Worm (Caenorhabditis elegans) whole organism, L1 larva: ENCODE measurements around the gene F21D5.5.
A peak's percentile ranks its signal among the peaks of the same experiment; 100 is the strongest.

Experiments used
- Y116A8C.19 ChIP-seq: sonication (generic microtip); optimal IDR thresholded peaks from 2 replicates; lab custom pipeline; 2016; ENCODE audit warnings: missing compliant biosample characterization, missing genetic modification characterization, borderline replicate concordance
- ceh-63 ChIP-seq: fragments of 200-800 bp; sonication (Bioruptor generic); optimal IDR thresholded peaks from 2 replicates; lab custom pipeline; 2018; ENCODE audit warnings: mild to moderate bottlenecking, missing genetic modification characterization, missing compliant biosample characterization
- ceh-82 ChIP-seq, 3 experiments: fragments of 150-350 bp in 1 of 3; sonication (generic microtip) in 2 of 3; optimal IDR thresholded peaks; 2 replicates each; lab custom pipeline; 2014 to 2017; ENCODE audit warnings: missing biosample characterization in 3 of 3, missing genetic modification characterization in 3 of 3
- ceh-88 ChIP-seq: fragments of 200-800 bp; sonication (Bioruptor generic); IDR thresholded peaks from 2 replicates; pipeline ENCODE4 v1.3.6; 2022; ENCODE audit warnings: missing genetic modification characterization, missing compliant biosample characterization
- ceh-90 ChIP-seq: sonication (generic microtip); optimal IDR thresholded peaks from 2 replicates; lab custom pipeline; 2016; ENCODE audit warnings: missing genetic modification characterization, missing compliant biosample characterization
- ces-1 ChIP-seq: fragments of 150-350 bp; optimal IDR thresholded peaks from 2 replicates; lab custom pipeline; 2014; ENCODE audit warnings: missing biosample characterization, missing genetic modification reagents, missing genetic modification characterization
- dsc-1 ChIP-seq: sonication (generic microtip); optimal IDR thresholded peaks from 2 replicates; lab custom pipeline; 2016; ENCODE audit warnings: mild to moderate bottlenecking, missing genetic modification characterization, missing compliant biosample characterization
- egl-13 ChIP-seq: sonication (generic microtip); optimal IDR thresholded peaks from 2 replicates; lab custom pipeline; 2016; ENCODE audit warnings: missing genotype, missing genetic modification reagents, missing genetic modification characterization, missing compliant biosample characterization
- ets-5 ChIP-seq: fragments of 200-800 bp; sonication (Bioruptor generic); IDR thresholded peaks from 2 replicates; pipeline ENCODE4 v1.3.6; 2022; ENCODE audit warnings: missing genetic modification characterization, missing compliant biosample characterization
- fkh-10 ChIP-seq: sonication (generic microtip); optimal IDR thresholded peaks from 2 replicates; lab custom pipeline; 2017; ENCODE audit warnings: missing biosample characterization, missing genetic modification reagents, missing genetic modification characterization
- grh-1 ChIP-seq: fragments of 200-800 bp; sonication (Bioruptor generic); IDR thresholded peaks from 2 replicates; pipeline ENCODE4 v1.3.6; 2022; ENCODE audit warnings: missing genetic modification reagents, missing genetic modification characterization, missing compliant biosample characterization
- hlh-17 ChIP-seq: fragments of 200-800 bp; sonication (Bioruptor generic); optimal IDR thresholded peaks from 2 replicates; lab custom pipeline; 2018; ENCODE audit warnings: missing genetic modification characterization, mild to moderate bottlenecking, missing compliant biosample characterization, moderate library complexity, borderline replicate concordance
- hpl-2 ChIP-seq: fragments of 150-350 bp; optimal IDR thresholded peaks from 2 replicates; lab custom pipeline; 2014; ENCODE audit warnings: missing biosample characterization, missing genetic modification reagents, missing genetic modification characterization
- isw-1 ChIP-seq: fragments of 200-800 bp; sonication (Bioruptor generic); IDR thresholded peaks from 2 replicates; pipeline ENCODE4 v1.3.6; 2022; ENCODE audit warnings: missing genetic modification characterization, missing compliant biosample characterization
- jun-1 ChIP-seq: fragments of 150-350 bp; optimal IDR thresholded peaks from 2 replicates; lab custom pipeline; 2014; ENCODE audit warnings: missing biosample characterization, missing genetic modification reagents, missing genetic modification characterization
- lin-13 ChIP-seq: fragments of 150-350 bp; optimal IDR thresholded peaks from 2 replicates; lab custom pipeline; 2014; ENCODE audit warnings: missing biosample characterization, missing genetic modification reagents, missing genetic modification characterization
- lin-14 ChIP-seq: fragments of 200-800 bp; sonication (Bioruptor generic); optimal IDR thresholded peaks from 2 replicates; lab custom pipeline; 2018; ENCODE audit warnings: mild to moderate bottlenecking, missing genetic modification characterization, moderate library complexity, missing compliant biosample characterization
- lin-35 ChIP-seq, 2 experiments: fragments of 150-350 bp; optimal IDR thresholded peaks; 2 replicates each; lab custom pipeline; 2014; ENCODE audit warnings: missing biosample characterization in 2 of 2, missing genetic modification characterization in 2 of 2, missing genetic modification reagents in 2 of 2
- lir-3 ChIP-seq: sonication (generic microtip); optimal IDR thresholded peaks from 2 replicates; lab custom pipeline; 2016; ENCODE audit warnings: mild to moderate bottlenecking, missing genetic modification characterization, moderate library complexity, missing compliant biosample characterization; ENCODE audit not compliant: poor library complexity
- lsy-2 ChIP-seq, 2 experiments: fragments of 150-350 bp; optimal IDR thresholded peaks; 2 replicates each; lab custom pipeline; 2014; ENCODE audit warnings: missing biosample characterization in 2 of 2, missing genetic modification characterization in 2 of 2
- mab-9 ChIP-seq: fragments of 200-800 bp; sonication (Bioruptor generic); IDR thresholded peaks from 2 replicates; pipeline ENCODE4 v1.3.6; 2022; ENCODE audit warnings: missing genetic modification reagents, missing genetic modification characterization, missing compliant biosample characterization
- mef-2 ChIP-seq: fragments of 150-350 bp; optimal IDR thresholded peaks from 2 replicates; lab custom pipeline; 2014; ENCODE audit warnings: missing biosample characterization, missing genetic modification characterization
- nhr-11 ChIP-seq: fragments of 150-350 bp; optimal IDR thresholded peaks from 2 replicates; lab custom pipeline; 2014; ENCODE audit warnings: missing biosample characterization, missing genetic modification characterization
- nhr-19 ChIP-seq: fragments of 200-800 bp; sonication (Bioruptor generic); conservative IDR thresholded peaks from 2 replicates; pipeline ENCODE4 v1.3.6; 2022; ENCODE audit warnings: missing genetic modification characterization, missing compliant biosample characterization
- nhr-20 ChIP-seq: sonication (generic microtip); optimal IDR thresholded peaks from 2 replicates; lab custom pipeline; 2016; ENCODE audit warnings: mild to moderate bottlenecking, missing genetic modification characterization, missing compliant biosample characterization
- nhr-28 ChIP-seq: fragments of 150-350 bp; optimal IDR thresholded peaks from 2 replicates; lab custom pipeline; 2014; ENCODE audit warnings: missing biosample characterization, missing genetic modification characterization
- nhr-47 ChIP-seq: sonication (generic microtip); optimal IDR thresholded peaks from 2 replicates; lab custom pipeline; 2016; ENCODE audit warnings: mild to moderate bottlenecking, missing genetic modification characterization, moderate library complexity, missing compliant biosample characterization
- nhr-71 ChIP-seq: sonication (generic microtip); optimal IDR thresholded peaks from 2 replicates; lab custom pipeline; 2016; ENCODE audit warnings: mild to moderate bottlenecking, missing genetic modification characterization, moderate library complexity, missing compliant biosample characterization
- nhr-76 ChIP-seq: sonication (generic microtip); optimal IDR thresholded peaks from 2 replicates; lab custom pipeline; 2017; ENCODE audit warnings: missing biosample characterization, missing genetic modification characterization
- nhr-77 ChIP-seq: fragments of 150-350 bp; optimal IDR thresholded peaks from 2 replicates; lab custom pipeline; 2014; ENCODE audit warnings: missing biosample characterization, missing genetic modification characterization
- nhr-84 ChIP-seq: sonication (generic microtip); optimal IDR thresholded peaks from 2 replicates; lab custom pipeline; 2017; ENCODE audit warnings: missing biosample characterization, missing genetic modification characterization
- nhr-85 ChIP-seq: sonication (generic microtip); peaks from one replicate; lab custom pipeline; 2016; ENCODE audit warnings: missing genetic modification characterization, inconsistent platforms, missing compliant biosample characterization
- pag-3 ChIP-seq: sonication (generic microtip); optimal IDR thresholded peaks from 2 replicates; lab custom pipeline; 2017; ENCODE audit warnings: missing genetic modification characterization, mild to moderate bottlenecking, missing compliant biosample characterization, antibody characterized with exemption, borderline replicate concordance; ENCODE audit not compliant: insufficient read depth
- pax-3 ChIP-seq: fragments of 200-800 bp; sonication (Bioruptor generic); optimal IDR thresholded peaks from 2 replicates; lab custom pipeline; 2018; ENCODE audit warnings: mild to moderate bottlenecking, missing genetic modification characterization, moderate library complexity, missing compliant biosample characterization
- rnt-1 ChIP-seq: sonication (generic microtip); optimal IDR thresholded peaks from 2 replicates; lab custom pipeline; 2016; ENCODE audit warnings: mild to moderate bottlenecking, missing genetic modification characterization, moderate library complexity, missing compliant biosample characterization
- snpc-4 ChIP-seq: fragments of 150-350 bp; optimal IDR thresholded peaks from 2 replicates; lab custom pipeline; 2014; ENCODE audit warnings: missing biosample characterization, missing genetic modification characterization
- sox-4 ChIP-seq: sonication (generic microtip); optimal IDR thresholded peaks from 2 replicates; lab custom pipeline; 2016; ENCODE audit warnings: missing genetic modification characterization, missing compliant biosample characterization
- tbx-2 ChIP-seq: sonication (generic microtip); optimal IDR thresholded peaks from 2 replicates; lab custom pipeline; 2016; ENCODE audit warnings: missing genetic modification characterization, missing compliant biosample characterization
- unc-62 ChIP-seq: fragments of 150-350 bp; optimal IDR thresholded peaks from 2 replicates; lab custom pipeline; 2014; ENCODE audit warnings: missing biosample characterization, missing genetic modification reagents, missing genetic modification characterization
- unc-86 ChIP-seq: sonication (generic microtip); optimal IDR thresholded peaks from 2 replicates; lab custom pipeline; 2016; ENCODE audit warnings: missing genetic modification characterization, missing compliant biosample characterization
- unc-98 ChIP-seq: fragments of 200-800 bp; sonication (Bioruptor generic); IDR thresholded peaks from 2 replicates; pipeline ENCODE4 v1.3.6; 2022; ENCODE audit warnings: missing genetic modification characterization, missing compliant biosample characterization
- vab-15 ChIP-seq: sonication (generic microtip); optimal IDR thresholded peaks from 2 replicates; lab custom pipeline; 2017; ENCODE audit warnings: missing genotype, mild to moderate bottlenecking, missing genetic modification characterization, missing compliant biosample characterization
- xbp-1 ChIP-seq: sonication (generic microtip); optimal IDR thresholded peaks from 2 replicates; lab custom pipeline; 2016; ENCODE audit warnings: missing genetic modification characterization, missing compliant biosample characterization
- ztf-11 ChIP-seq, 2 experiments: sonication (generic microtip); optimal IDR thresholded peaks; 2 replicates each; lab custom pipeline; 2016 to 2017; ENCODE audit warnings: missing genetic modification characterization in 2 of 2, missing biosample characterization in 1 of 2, missing compliant biosample characterization in 1 of 2

The F21D5.5 gene

DNA sequence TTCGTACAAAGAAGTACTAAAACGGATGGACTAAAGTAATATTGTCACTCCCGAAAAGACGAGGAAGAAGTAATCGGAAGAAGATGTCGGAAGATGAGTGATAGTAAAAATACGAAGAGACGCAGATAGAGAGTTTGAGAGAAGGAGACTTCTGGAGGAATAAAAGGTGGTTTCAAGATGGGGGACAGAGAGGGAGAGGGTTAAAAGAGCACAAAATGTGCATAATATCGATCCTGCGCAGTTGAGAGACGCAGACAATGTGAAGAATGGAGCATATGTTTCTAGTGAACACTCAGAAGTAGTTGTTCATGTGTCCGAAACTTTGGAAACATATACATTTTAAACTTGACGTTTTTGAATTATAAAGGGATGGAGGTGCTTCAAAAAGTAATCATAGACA lies 23.3 kb upstream of the F21D5.5 start (continued):
- TF ChIP-seq pag-3 (tag; lab: Kevin White, UChicago) (no peak), vab-15 (tag; lab: Kevin White, UChicago) (no peak), ceh-82 (tag; optimal IDR thresholded peaks at IDR 0.05; lab: Kevin White, UChicago) (peak; percentile 15 to 66 (median 34)), nhr-77 (tag; lab: Kevin White, UChicago) (no peak), egl-13 (peak; percentile 46), unc-98 (GFP tag; lab: Robert Waterston, UW) (no peak), isw-1 (peak; percentile 35), nhr-47 (tag; lab: Kevin White, UChicago) (peak; percentile 45), nhr-20 (tag; lab: Kevin White, UChicago) (no peak), ceh-63 (GFP tag; lab: Kevin White, UChicago) (no peak), snpc-4 (tag; lab: Kevin White, UChicago) (no peak), nhr-71 (tag; lab: Kevin White, UChicago) (peak; percentile 53), hpl-2 (GFP tag; lab: Kevin White, UChicago) (no peak), dsc-1 (tag; lab: Kevin White, UChicago) (peak; percentile 92), sox-4 (tag; lab: Kevin White, UChicago) (no peak), nhr-11 (tag; lab: Kevin White, UChicago) (no peak), lin-13 (GFP tag; lab: Kevin White, UChicago) (no peak), mab-9 (GFP tag; lab: Robert Waterston, UW) (no peak), Y116A8C.19 (tag; lab: Kevin White, UChicago) (no peak), rnt-1 (tag; lab: Kevin White, UChicago) (no peak), unc-86 (tag; lab: Kevin White, UChicago) (peak; percentile 49), nhr-28 (tag; lab: Kevin White, UChicago) (no peak), mef-2 (tag; lab: Kevin White, UChicago) (no peak), fkh-10 (GFP tag; lab: Kevin White, UChicago) (peak; percentile 84), lir-3 (tag; lab: Kevin White, UChicago) (no peak), ces-1 (no peak), tbx-2 (peak; percentile 41), grh-1 (GFP tag; lab: Robert Waterston, UW) (no peak), unc-62 (no peak), lin-35 (GFP tag; optimal IDR thresholded peaks at IDR 0.05; lab: Kevin White, UChicago) (peak in 1 of 2 experiments; percentile 43), ets-5 (GFP tag; lab: Robert Waterston, UW) (no peak), ceh-88 (GFP tag; lab: Robert Waterston, UW) (no peak), nhr-76 (tag; lab: Kevin White, UChicago) (no peak), nhr-84 (tag; lab: Kevin White, UChicago) (no peak), hlh-17 (GFP tag; lab: Kevin White, UChicago) (no peak), pax-3 (tag; lab: Kevin White, UChicago) (no peak), ceh-90 (tag; lab: Kevin White, UChicago) (no peak), lin-14 (peak; percentile 92), nhr-19 (GFP tag; lab: Robert Waterston, UW) (no peak), ztf-11 (tag; optimal IDR thresholded peaks at IDR 0.05; lab: Kevin White, UChicago) (no peak), jun-1 (tag; lab: Kevin White, UChicago) (no peak), lsy-2 (tag; optimal IDR thresholded peaks at IDR 0.05; lab: Kevin White, UChicago) (peak; percentile 21 to 43), nhr-85 (tag; lab: Kevin White, UChicago) (no peak), xbp-1 (tag; lab: Kevin White, UChicago) (peak; percentile 14)
